Worm (Caenorhabditis elegans) whole organism, L4 larva: Measurements from ENCODE around the gene tre-3.

ENCODE experiments used
- T26A8.4 ChIP-seq: fragments of 200-800 bp; sonication (Bioruptor generic); IDR thresholded peaks from 2 replicates; pipeline ENCODE4 v1.3.6; 2022; ENCODE audit warnings: missing genetic modification characterization, missing compliant biosample characterization
- Y105C5A.15 ChIP-seq: fragments of 200-800 bp; sonication (Bioruptor generic); IDR thresholded peaks from 2 replicates; pipeline ENCODE4 v1.3.6; 2022; ENCODE audit warnings: missing genetic modification characterization, missing compliant biosample characterization
- ZK546.5 ChIP-seq, 2 experiments: sonication (generic microtip); optimal IDR thresholded peaks; 2 replicates each; lab custom pipeline; 2017; ENCODE audit warnings: missing biosample characterization in 2 of 2, missing genetic modification characterization in 2 of 2
- aha-1 ChIP-seq: fragments of 150-350 bp; peaks from one replicate; lab custom pipeline; 2014; ENCODE audit warnings: missing biosample characterization, missing genetic modification characterization
- aly-2 ChIP-seq: sonication (generic microtip); optimal IDR thresholded peaks from 2 replicates; lab custom pipeline; 2018; ENCODE audit warnings: missing biosample characterization, missing genetic modification characterization
- ama-1 ChIP-seq: fragments of 150-350 bp; optimal IDR thresholded peaks from 2 replicates; lab custom pipeline; 2014; ENCODE audit warnings: inconsistent platforms, mixed read lengths
- arid-1 ChIP-seq: fragments of 200-800 bp; sonication (Bioruptor generic); conservative IDR thresholded peaks from 2 replicates; pipeline ENCODE4 v1.3.6; 2022; ENCODE audit warnings: missing genetic modification reagents, missing genetic modification characterization, missing compliant biosample characterization
- ceh-28 ChIP-seq: fragments of 150-350 bp; optimal IDR thresholded peaks from 2 replicates; lab custom pipeline; 2014; ENCODE audit warnings: missing biosample characterization, missing genetic modification reagents, missing genetic modification characterization
- ceh-62 ChIP-seq: sonication (generic microtip); optimal IDR thresholded peaks from 2 replicates; lab custom pipeline; 2017; ENCODE audit warnings: missing biosample characterization, missing genetic modification characterization
- ceh-82 ChIP-seq: sonication (generic microtip); optimal IDR thresholded peaks from 2 replicates; lab custom pipeline; 2017; ENCODE audit warnings: missing biosample characterization, missing genetic modification characterization
- ctbp-1 ChIP-seq: fragments of 200-800 bp; sonication (Bioruptor generic); IDR thresholded peaks from 2 replicates; pipeline ENCODE4 v1.3.6; 2022; ENCODE audit warnings: missing genetic modification reagents, missing genetic modification characterization, missing compliant biosample characterization
- daf-16 ChIP-seq, 3 experiments: sonication (generic microtip); optimal IDR thresholded peaks; 2 replicates each; lab custom pipeline; 2016 to 2017; ENCODE audit warnings: missing genetic modification characterization in 3 of 3, missing genetic modification reagents in 3 of 3, mild to moderate bottlenecking in 2 of 3, missing compliant biosample characterization in 2 of 3, missing biosample characterization in 1 of 3, moderate library complexity in 1 of 3
- daf-19 ChIP-seq: fragments of 200-800 bp; sonication (Bioruptor generic); conservative IDR thresholded peaks from 2 replicates; pipeline ENCODE4 v1.3.6; 2022; ENCODE audit warnings: missing genetic modification characterization, missing compliant biosample characterization
- dmd-6 ChIP-seq: fragments of 200-800 bp; sonication (Bioruptor generic); IDR thresholded peaks from 2 replicates; pipeline ENCODE4 v1.3.6; 2022; ENCODE audit warnings: missing genetic modification reagents, missing genetic modification characterization, missing compliant biosample characterization
- dmd-9 ChIP-seq: fragments of 200-800 bp; sonication (Bioruptor generic); IDR thresholded peaks from 2 replicates; pipeline ENCODE4 v1.3.6; 2022; ENCODE audit warnings: missing genetic modification reagents, missing genetic modification characterization, missing compliant biosample characterization
- dpl-1 ChIP-seq: fragments of 150-350 bp; optimal IDR thresholded peaks from 2 replicates; lab custom pipeline; 2014; ENCODE audit warnings: missing biosample characterization, missing genetic modification reagents, missing genetic modification characterization
- fkh-10 ChIP-seq: fragments of 150-350 bp; optimal IDR thresholded peaks from 2 replicates; lab custom pipeline; 2014; ENCODE audit warnings: missing biosample characterization, missing genetic modification reagents, missing genetic modification characterization
- hlh-11 ChIP-seq: fragments of 200-800 bp; sonication (Bioruptor generic); optimal IDR thresholded peaks from 2 replicates; lab custom pipeline; 2018; ENCODE audit warnings: mild to moderate bottlenecking, missing genetic modification characterization, missing compliant biosample characterization
- hmg-1.1 ChIP-seq: fragments of 200-800 bp; sonication (Bioruptor generic); IDR thresholded peaks from 2 replicates; pipeline ENCODE4 v1.3.6; 2022; ENCODE audit warnings: missing genetic modification reagents, missing genetic modification characterization, missing compliant biosample characterization
- lin-15B ChIP-seq: fragments of 150-350 bp; sonication (generic microtip); optimal IDR thresholded peaks from 3 replicates; lab custom pipeline; 2014; ENCODE audit warnings: missing biosample characterization, missing genetic modification characterization
- mes-2 ChIP-seq: sonication (generic microtip); optimal IDR thresholded peaks from 2 replicates; lab custom pipeline; 2016; ENCODE audit warnings: missing genotype, mild to moderate bottlenecking, missing genetic modification characterization, missing compliant biosample characterization; ENCODE audit not compliant: poor library complexity, severe bottlenecking
- mxl-3 ChIP-seq: fragments of 200-800 bp; sonication (Bioruptor generic); optimal IDR thresholded peaks from 2 replicates; lab custom pipeline; 2018; ENCODE audit warnings: mild to moderate bottlenecking, missing genetic modification characterization, missing compliant biosample characterization
- nhr-25 ChIP-seq: sonication (generic microtip); optimal IDR thresholded peaks from 2 replicates; lab custom pipeline; 2017; ENCODE audit warnings: missing genetic modification characterization, mild to moderate bottlenecking, missing compliant biosample characterization, antibody characterized with exemption, moderate library complexity, borderline replicate concordance; ENCODE audit not compliant: insufficient read depth
- nhr-28 ChIP-seq: fragments of 150-350 bp; optimal IDR thresholded peaks from 2 replicates; lab custom pipeline; 2014; ENCODE audit warnings: missing biosample characterization, missing genetic modification characterization
- nhr-48 ChIP-seq: sonication (generic microtip); optimal IDR thresholded peaks from 2 replicates; lab custom pipeline; 2016; ENCODE audit warnings: mild to moderate bottlenecking, missing genetic modification characterization, missing compliant biosample characterization
- nhr-6 ChIP-seq: fragments of 150-350 bp; optimal IDR thresholded peaks from 2 replicates; lab custom pipeline; 2014; ENCODE audit warnings: missing biosample characterization, missing genetic modification characterization
- nhr-76 ChIP-seq: fragments of 150-350 bp; optimal IDR thresholded peaks from 2 replicates; lab custom pipeline; 2014; ENCODE audit warnings: missing biosample characterization, missing genetic modification characterization
- nhr-77 ChIP-seq: fragments of 150-350 bp; optimal IDR thresholded peaks from 2 replicates; lab custom pipeline; 2014; ENCODE audit warnings: missing biosample characterization, missing genetic modification characterization
- pha-4 ChIP-seq, 2 experiments: fragments of 150-350 bp in 1 of 2; fragments of 200-800 bp in 1 of 2; sonication (Bioruptor generic) in 1 of 2; IDR thresholded peaks in 1 of 2; optimal IDR thresholded peaks in 1 of 2; 2 replicates each; pipeline versions ENCODE4 v1.3.6 to Lab custom; 2014 to 2022; ENCODE audit warnings: missing genetic modification characterization in 2 of 2, missing genetic modification reagents in 2 of 2, missing biosample characterization in 1 of 2, missing compliant biosample characterization in 1 of 2
- pqm-1 ChIP-seq: sonication (generic microtip); optimal IDR thresholded peaks from 2 replicates; lab custom pipeline; 2017; ENCODE audit warnings: missing biosample characterization, missing genetic modification characterization
- spr-3 ChIP-seq: fragments of 200-800 bp; sonication (Bioruptor generic); optimal IDR thresholded peaks from 2 replicates; lab custom pipeline; 2018; ENCODE audit warnings: mild to moderate bottlenecking, missing genetic modification characterization, missing compliant biosample characterization
- tra-1 ChIP-seq: fragments of 200-800 bp; sonication (Bioruptor generic); IDR thresholded peaks from 2 replicates; pipeline ENCODE4 v1.3.6; 2022; ENCODE audit warnings: missing genetic modification reagents, missing genetic modification characterization, missing compliant biosample characterization
- unc-130 ChIP-seq: sonication (generic microtip); optimal IDR thresholded peaks from 2 replicates; lab custom pipeline; 2016; ENCODE audit warnings: missing genetic modification reagents, missing genetic modification characterization, missing compliant biosample characterization
- zag-1 ChIP-seq: fragments of 150-350 bp; optimal IDR thresholded peaks from 2 replicates; lab custom pipeline; 2014; ENCODE audit warnings: missing biosample characterization, missing genetic modification characterization
- zfp-3 ChIP-seq: fragments of 200-800 bp; sonication (Bioruptor generic); conservative IDR thresholded peaks from 2 replicates; pipeline ENCODE4 v1.3.6; 2022; ENCODE audit warnings: missing genetic modification reagents, missing genetic modification characterization, missing compliant biosample characterization
- ztf-11 ChIP-seq: fragments of 150-350 bp; optimal IDR thresholded peaks from 2 replicates; lab custom pipeline; 2014; ENCODE audit warnings: missing biosample characterization, missing genetic modification characterization

tre-3 gene

ce11 chrV:11695597-11695996, 20.1 kb downstream of the tre-3 start, which contains the start of gene W05E10.5:
TSS of gene W05E10.5 (minus strand) at chrV:11695697.
- TF ChIP-seq daf-16 (GFP tag; optimal IDR thresholded peaks at IDR 0.05; lab: Kevin White, UChicago) (no peak), daf-16 (tag; optimal IDR thresholded peaks at IDR 0.05; lab: Kevin White, UChicago) (no peak), hlh-11 (tag; lab: Kevin White, UChicago) (no peak), ceh-82 (tag; lab: Kevin White, UChicago) (no peak), Y105C5A.15 (GFP tag; lab: Robert Waterston, UW) (no peak), ama-1 (no peak), nhr-25 (tag; lab: Kevin White, UChicago) (no peak), dpl-1 (no peak), ceh-62 (no peak), tra-1 (no peak), lin-15B (tag; lab: Kevin White, UChicago) (no peak), pha-4 (GFP tag; IDR thresholded peaks at IDR 0.05; lab: Robert Waterston, UW) (no peak), pha-4 (tag; optimal IDR thresholded peaks at IDR 0.05; lab: Kevin White, UChicago) (no peak), aly-2 (tag; lab: Kevin White, UChicago) (no peak), daf-19 (GFP tag; lab: Robert Waterston, UW) (no peak), nhr-77 (tag; lab: Kevin White, UChicago) (no peak)

- no peak for TF ChIP-seq ztf-11
- TF ChIP-seq zag-1 (tag; lab: Kevin White, UChicago): no peak
- TF ChIP-seq ZK546.5 (tag; optimal IDR thresholded peaks at IDR 0.05; lab: Kevin White, UChicago): no peak
- no peak for TF ChIP-seq zfp-3
- TF ChIP-seq aha-1 (tag; lab: Kevin White, UChicago): peak; percentile 62
- no peak for TF ChIP-seq ceh-82 (tag; lab: Kevin White, UChicago)
- peak; percentile 76 for TF ChIP-seq nhr-28 (tag; lab: Kevin White, UChicago)
- no peak for TF ChIP-seq arid-1 (GFP tag; lab: Robert Waterston, UW)
- TF ChIP-seq pqm-1 (tag; lab: Kevin White, UChicago): peak; percentile 59
- TF ChIP-seq dmd-6 (GFP tag; lab: Robert Waterston, UW): peak; percentile 63
- TF ChIP-seq hmg-1.1 (GFP tag; lab: Robert Waterston, UW): no peak
Measured at ce11 chrV:11691553-11691952, 24.1 kb downstream of the tre-3 start, which contains the start of gene W05E10.1. TSS of gene W05E10.1 (minus strand) at chrV:11691691.

- TF ChIP-seq mes-2 (tag; lab: Kevin White, UChicago): no peak
- TF ChIP-seq mxl-3 (GFP tag; lab: Kevin White, UChicago): no peak
- TF ChIP-seq T26A8.4 (GFP tag; lab: Robert Waterston, UW): no peak
- no peak for TF ChIP-seq fkh-10 (GFP tag; lab: Kevin White, UChicago)
- no peak for TF ChIP-seq nhr-48
- no peak for TF ChIP-seq dmd-9
- no peak for TF ChIP-seq nhr-6 (tag; lab: Kevin White, UChicago)
- no peak for TF ChIP-seq unc-130 (GFP tag; lab: Kevin White, UChicago)
Measured at ce11 chrV:11686877-11687276, 28.8 kb downstream of the tre-3 start, which contains the start of gene W05E10.2. TSS of gene W05E10.2 (plus strand) at chrV:11687177.

- no peak for TF ChIP-seq ama-1
- no peak for TF ChIP-seq hlh-11 (tag; lab: Kevin White, UChicago)
- TF ChIP-seq ctbp-1 (GFP tag; lab: Robert Waterston, UW): no peak
- no peak for TF ChIP-seq ceh-28 (tag; lab: Kevin White, UChicago)
- no peak for TF ChIP-seq spr-3 (GFP tag; lab: Kevin White, UChicago)
- no peak for TF ChIP-seq nhr-76 (tag; lab: Kevin White, UChicago)
Measured at ce11 chrV:11682858-11683257, 32.8 kb downstream of the tre-3 start.
